Fruit fly (Drosophila melanogaster) whole organism: Measurements from ENCODE around the gene CG17193.

Experiments used
- CG8478 ChIP-seq: fragments of >200 bp; optimal IDR thresholded peaks from 2 replicates; lab custom pipeline; 2018; ENCODE audit warnings: inconsistent platforms
- Dll ChIP-seq: fragments of >200 bp; optimal IDR thresholded peaks from 2 replicates; lab custom pipeline; 2017
- pan ChIP-seq: fragments of >200 bp; optimal IDR thresholded peaks from 2 replicates; lab custom pipeline; 2017
- psq ChIP-seq: fragments of >200 bp; optimal IDR thresholded peaks from 2 replicates; lab custom pipeline; 2017
- usp ChIP-seq: fragments of >200 bp; optimal IDR thresholded peaks from 2 replicates; lab custom pipeline; 2017; ENCODE audit warnings: missing biosample characterization, missing genetic modification characterization, mixed read lengths

dm6 chr3R:20006617-20007016 lies 49.3 kb downstream of the CG17193 start:
- TF ChIP-seq usp (GFP tag; lab: Kevin White, UChicago) (no peak), Dll (lab: Kevin White, UChicago) (no peak), CG8478 (lab: Kevin White, UChicago) (no peak), pan (lab: Kevin White, UChicago) (no peak), psq (lab: Kevin White, UChicago) (no peak)
